Fruit fly (Drosophila melanogaster) whole organism, embryonic: ENCODE results near the gene CG1532.
A peak's percentile ranks its signal among the peaks of the same experiment; 100 is the strongest.

Experiments used
- ATbp ChIP-seq: fragments of 200-800 bp; sonication (Bioruptor generic); optimal IDR thresholded peaks from 2 replicates; lab custom pipeline; 2017; ENCODE audit warnings: missing biosample characterization, mild to moderate bottlenecking, missing genetic modification characterization, missing genetic modification reagents
- Atf3 ChIP-seq: fragments of 200-800 bp; sonication (Bioruptor generic); optimal IDR thresholded peaks from 3 replicates; lab custom pipeline; 2016; ENCODE audit warnings: missing biosample characterization, missing genetic modification characterization
- CG10267 ChIP-seq: fragments of 200-800 bp; sonication (Bioruptor generic); optimal IDR thresholded peaks from 2 replicates; lab custom pipeline; 2018; ENCODE audit warnings: missing biosample characterization, mild to moderate bottlenecking, missing genetic modification characterization, moderate library complexity
- CG13424 ChIP-seq: fragments of 200-800 bp; sonication (Bioruptor generic); optimal IDR thresholded peaks from 2 replicates; lab custom pipeline; 2019; ENCODE audit warnings: missing biosample characterization, mild to moderate bottlenecking, missing genetic modification characterization, moderate library complexity
- CG13894 ChIP-seq: fragments of 200-800 bp; sonication (Bioruptor generic); optimal IDR thresholded peaks from 3 replicates; lab custom pipeline; 2018; ENCODE audit warnings: missing biosample characterization, mild to moderate bottlenecking, missing genetic modification characterization, moderate library complexity
- CG14050 ChIP-seq: fragments of 200-800 bp; sonication (Bioruptor generic); IDR thresholded peaks from 3 replicates; pipeline ENCODE4 v1.3.6; 2022; ENCODE audit warnings: missing biosample characterization, missing genetic modification characterization
- CG14710 ChIP-seq: fragments of 200-800 bp; sonication (Bioruptor generic); optimal IDR thresholded peaks from 3 replicates; lab custom pipeline; 2019; ENCODE audit warnings: missing biosample characterization, mild to moderate bottlenecking, missing genetic modification characterization, moderate library complexity
- CG14860 ChIP-seq: fragments of 200-800 bp; sonication (Bioruptor generic); IDR thresholded peaks from 3 replicates; pipeline ENCODE4 v1.3.6; 2022; ENCODE audit warnings: missing biosample characterization, missing genetic modification characterization; ENCODE audit not compliant: partially characterized antibody
- CG15696 ChIP-seq: fragments of 200-800 bp; sonication (Bioruptor generic); optimal IDR thresholded peaks from 2 replicates; lab custom pipeline; 2019; ENCODE audit warnings: missing biosample characterization, mild to moderate bottlenecking, missing genetic modification characterization, moderate library complexity
- CG17328 ChIP-seq: fragments of 200-800 bp; sonication (Bioruptor generic); IDR thresholded peaks from 2 replicates; pipeline ENCODE4 v1.3.6; 2022; ENCODE audit warnings: missing biosample characterization, missing genetic modification characterization
- CG18262 ChIP-seq: fragments of 200-800 bp; optimal IDR thresholded peaks from 3 replicates; lab custom pipeline; 2019; ENCODE audit warnings: missing biosample characterization, mild to moderate bottlenecking, missing genetic modification characterization, moderate library complexity
- CG1832 ChIP-seq: fragments of 200-800 bp; sonication (Bioruptor generic); optimal IDR thresholded peaks from 2 replicates; lab custom pipeline; 2017; ENCODE audit warnings: missing biosample characterization, mild to moderate bottlenecking, missing genetic modification characterization, inconsistent platforms
- CG3838 ChIP-seq: fragments of 200-800 bp; sonication (Bioruptor generic); optimal IDR thresholded peaks from 3 replicates; lab custom pipeline; 2016; ENCODE audit warnings: missing biosample characterization, missing genetic modification characterization
- CG6813 ChIP-seq: fragments of 200-800 bp; sonication (Bioruptor generic); optimal IDR thresholded peaks from 2 replicates; lab custom pipeline; 2017; ENCODE audit warnings: missing biosample characterization, missing genetic modification characterization, mild to moderate bottlenecking, moderate library complexity, missing genetic modification reagents
- CG7963 ChIP-seq: fragments of 200-800 bp; sonication (Bioruptor generic); IDR thresholded peaks from 3 replicates; pipeline ENCODE4 v1.3.6; 2022; ENCODE audit warnings: missing biosample characterization, missing genetic modification characterization; ENCODE audit not compliant: partially characterized antibody
- CG8359 ChIP-seq: fragments of 200-800 bp; sonication (Bioruptor generic); optimal IDR thresholded peaks from 2 replicates; lab custom pipeline; 2017; ENCODE audit warnings: missing biosample characterization, mild to moderate bottlenecking, missing genetic modification characterization, borderline replicate concordance
- CG9609 ChIP-seq: fragments of 200-800 bp; sonication (Bioruptor generic); optimal IDR thresholded peaks from 3 replicates; lab custom pipeline; 2016; ENCODE audit warnings: missing biosample characterization, missing genetic modification characterization
- CoRest ChIP-seq: fragments of 200-800 bp; sonication (Bioruptor generic); optimal IDR thresholded peaks from 3 replicates; lab custom pipeline; 2018; ENCODE audit warnings: missing biosample characterization, mild to moderate bottlenecking, missing genetic modification characterization, moderate library complexity
- Dbx ChIP-seq: fragments of 200-800 bp; sonication (Bioruptor generic); IDR thresholded peaks from 3 replicates; pipeline ENCODE4 v1.3.6; 2022; ENCODE audit warnings: missing biosample characterization, missing genetic modification characterization
- Deaf1 ChIP-seq: fragments of 200-800 bp; optimal IDR thresholded peaks from 3 replicates; lab custom pipeline; 2019; ENCODE audit warnings: missing biosample characterization, mild to moderate bottlenecking, missing genetic modification characterization, moderate library complexity
- ERR ChIP-seq: fragments of 200-800 bp; sonication (Bioruptor generic); optimal IDR thresholded peaks from 2 replicates; lab custom pipeline; 2016; ENCODE audit warnings: missing biosample characterization, missing genetic modification characterization
- GATAe ChIP-seq: fragments of 200-800 bp; sonication (Bioruptor generic); conservative IDR thresholded peaks from 2 replicates; pipeline ENCODE4 v1.3.6; 2022; ENCODE audit warnings: missing biosample characterization, missing genetic modification characterization
- Gug ChIP-seq: fragments of 200-800 bp; sonication (Bioruptor generic); IDR thresholded peaks from 4 replicates; pipeline ENCODE4 v1.3.6; 2022; ENCODE audit warnings: missing biosample characterization, missing genetic modification characterization
- Hey ChIP-seq: fragments of 200-800 bp; sonication (Bioruptor generic); optimal IDR thresholded peaks from 3 replicates; lab custom pipeline; 2018; ENCODE audit warnings: missing biosample characterization, mild to moderate bottlenecking, missing genetic modification characterization
- Hr51 ChIP-seq, 2 experiments: fragments of 200-800 bp; sonication (Bioruptor generic); optimal IDR thresholded peaks; 2 replicates in 1 of 2; 3 replicates in 1 of 2; lab custom pipeline; 2016 to 2018; ENCODE audit warnings: missing biosample characterization in 2 of 2, missing genetic modification characterization in 2 of 2, mild to moderate bottlenecking in 1 of 2, moderate library complexity in 1 of 2
- MTF-1 ChIP-seq: fragments of 200-800 bp; sonication (Bioruptor generic); optimal IDR thresholded peaks from 2 replicates; lab custom pipeline; 2018; ENCODE audit warnings: missing biosample characterization, mild to moderate bottlenecking, missing genetic modification characterization, borderline replicate concordance
- Med ChIP-seq: fragments of 200-800 bp; sonication (Bioruptor generic); peaks from one replicate; lab custom pipeline; 2016; ENCODE audit warnings: missing biosample characterization, missing genetic modification characterization, mild to moderate bottlenecking, inconsistent platforms, moderate library complexity
- Neu2 ChIP-seq: fragments of 200-800 bp; sonication (Bioruptor generic); optimal IDR thresholded peaks from 3 replicates; lab custom pipeline; 2016; ENCODE audit warnings: missing biosample characterization, missing genetic modification characterization, borderline replicate concordance
- Ravus ChIP-seq: fragments of 200-800 bp; sonication (Bioruptor generic); IDR thresholded peaks from 2 replicates; pipeline ENCODE4 v1.3.6; 2022; ENCODE audit warnings: missing biosample characterization, missing genetic modification characterization
- Sox100B ChIP-seq: fragments of 200-800 bp; sonication (Bioruptor generic); optimal IDR thresholded peaks from 3 replicates; lab custom pipeline; 2018; ENCODE audit warnings: missing biosample characterization, mild to moderate bottlenecking, missing genetic modification characterization
- bowl ChIP-seq: fragments of 200-800 bp; sonication (Bioruptor generic); IDR thresholded peaks from 2 replicates; pipeline ENCODE4 v1.3.6; 2022; ENCODE audit warnings: missing biosample characterization, missing genetic modification characterization
- crc ChIP-seq: fragments of 200-800 bp; sonication (Bioruptor generic); optimal IDR thresholded peaks from 2 replicates; lab custom pipeline; 2016; ENCODE audit warnings: missing biosample characterization, missing genetic modification characterization
- dmrt11E ChIP-seq: fragments of 200-800 bp; sonication (Bioruptor generic); optimal IDR thresholded peaks from 3 replicates; lab custom pipeline; 2018; ENCODE audit warnings: missing biosample characterization, mild to moderate bottlenecking, missing genetic modification characterization, moderate library complexity
- exex ChIP-seq: fragments of 200-800 bp; sonication (Bioruptor generic); optimal IDR thresholded peaks from 4 replicates; lab custom pipeline; 2018; ENCODE audit warnings: missing biosample characterization, mild to moderate bottlenecking, missing genetic modification characterization, moderate library complexity
- gem ChIP-seq: fragments of 200-800 bp; sonication (Bioruptor generic); optimal IDR thresholded peaks from 2 replicates; lab custom pipeline; 2019; ENCODE audit warnings: missing biosample characterization, mild to moderate bottlenecking, missing genetic modification characterization, moderate library complexity
- hkb ChIP-seq, 2 experiments: fragments of 200-800 bp in 1 of 2; fragments of >200 bp in 1 of 2; sonication (Bioruptor generic) in 1 of 2; IDR thresholded peaks in 1 of 2; optimal IDR thresholded peaks in 1 of 2; 2 replicates each; pipeline versions ENCODE4 v1.3.6 to Lab custom; 2017 to 2022; ENCODE audit warnings: missing biosample characterization in 1 of 2, missing genetic modification characterization in 1 of 2
- lola ChIP-seq, 3 experiments: fragments of >200 bp in 2 of 3; fragments of 200-800 bp in 1 of 3; sonication (Bioruptor generic) in 1 of 3; optimal IDR thresholded peaks; 2 replicates each; lab custom pipeline; 2017 to 2019; ENCODE audit warnings: missing biosample characterization in 3 of 3, missing genetic modification characterization in 3 of 3, mild to moderate bottlenecking in 1 of 3, moderate library complexity in 1 of 3
- mirr ChIP-seq: fragments of 200-800 bp; sonication (Bioruptor generic); optimal IDR thresholded peaks from 3 replicates; lab custom pipeline; 2018; ENCODE audit warnings: missing biosample characterization, mild to moderate bottlenecking, missing genetic modification characterization
- nmo ChIP-seq: fragments of 200-800 bp; sonication (Bioruptor generic); optimal IDR thresholded peaks from 2 replicates; lab custom pipeline; 2018; ENCODE audit warnings: missing biosample characterization, mild to moderate bottlenecking, missing genetic modification characterization, moderate library complexity
- pfk ChIP-seq: fragments of 200-800 bp; sonication (Bioruptor generic); optimal IDR thresholded peaks from 2 replicates; lab custom pipeline; 2018; ENCODE audit warnings: missing biosample characterization, mild to moderate bottlenecking, missing genetic modification characterization, moderate library complexity
- row ChIP-seq: fragments of 200-800 bp; sonication (Bioruptor generic); IDR thresholded peaks from 3 replicates; pipeline ENCODE4 v1.3.6; 2022; ENCODE audit warnings: missing biosample characterization, missing genetic modification characterization
- run ChIP-seq: fragments of 200-800 bp; sonication (Bioruptor generic); optimal IDR thresholded peaks from 3 replicates; lab custom pipeline; 2018; ENCODE audit warnings: missing biosample characterization, mild to moderate bottlenecking, missing genetic modification characterization
- scrt ChIP-seq: fragments of 200-800 bp; sonication (Bioruptor generic); optimal IDR thresholded peaks from 2 replicates; lab custom pipeline; 2018; ENCODE audit warnings: missing biosample characterization, mild to moderate bottlenecking, missing genetic modification characterization, moderate library complexity
- sens ChIP-seq: fragments of 200-800 bp; sonication (Bioruptor generic); peaks from one replicate; lab custom pipeline; 2016; ENCODE audit warnings: missing biosample characterization, missing genetic modification characterization
- sens-2 ChIP-seq: fragments of 200-800 bp; sonication (Bioruptor generic); IDR thresholded peaks from 2 replicates; pipeline ENCODE4 v1.3.6; 2022; ENCODE audit warnings: missing biosample characterization, missing genetic modification characterization
- zfh2 ChIP-seq: fragments of 200-800 bp; sonication (Bioruptor generic); optimal IDR thresholded peaks from 2 replicates; lab custom pipeline; 2016; ENCODE audit warnings: missing biosample characterization, missing genetic modification characterization

CG1532 gene

DNA sequence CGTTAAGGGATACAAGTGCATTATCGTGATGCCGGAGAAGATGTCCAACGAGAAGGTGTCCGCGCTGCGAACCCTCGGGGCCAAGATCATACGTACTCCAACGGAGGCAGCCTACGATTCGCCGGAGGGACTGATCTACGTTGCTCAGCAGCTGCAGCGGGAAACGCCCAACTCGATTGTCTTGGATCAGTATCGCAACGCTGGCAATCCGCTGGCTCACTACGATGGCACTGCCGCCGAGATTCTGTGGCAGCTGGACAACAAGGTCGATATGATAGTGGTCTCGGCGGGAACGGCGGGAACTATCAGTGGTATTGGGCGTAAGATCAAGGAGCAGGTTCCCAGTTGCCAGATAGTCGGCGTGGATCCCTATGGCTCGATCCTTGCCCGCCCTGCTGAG lies 19.6 kb upstream of the CG1532 start:
- TF ChIP-seq scrt (GFP tag; lab: Kevin White, UChicago), result no peak
- no peak for TF ChIP-seq CG14050 (GFP tag; lab: Robert Waterston, UW)
- no peak for TF ChIP-seq Dbx (GFP tag; lab: Robert Waterston, UW)
- TF ChIP-seq bowl (GFP tag; lab: Robert Waterston, UW), result no peak

DNA sequence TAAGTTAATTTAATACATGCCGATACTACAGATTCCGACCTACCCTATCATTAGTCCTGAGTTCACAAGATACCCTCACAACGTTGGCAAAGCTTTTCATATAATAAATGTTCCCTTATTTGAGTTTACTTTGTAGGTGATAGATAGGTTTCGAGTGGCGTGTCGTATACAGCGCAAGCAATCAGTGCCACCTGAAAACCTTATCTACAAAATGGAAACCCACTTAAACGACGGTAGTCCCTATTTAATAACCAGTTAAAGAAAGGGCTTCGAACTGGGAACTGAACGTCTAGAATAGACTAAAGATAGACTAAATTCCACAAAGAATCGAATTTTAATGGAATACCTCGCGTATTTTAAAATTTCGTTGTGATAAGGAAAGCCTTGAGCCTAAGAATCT lies 18.0 kb upstream of the CG1532 start:
- TF ChIP-seq CG8359 (GFP tag; lab: Kevin White, UChicago) (no peak), exex (tag; lab: Kevin White, UChicago) (peak; percentile 71), CG9609 (GFP tag; lab: Kevin White, UChicago) (no peak), sens (GFP tag; lab: Kevin White, UChicago) (peak; percentile 38), Atf3 (GFP tag; lab: Kevin White, UChicago) (no peak), Gug (GFP tag; lab: Robert Waterston, UW) (no peak), CG1832 (no peak), sens-2 (GFP tag; lab: Robert Waterston, UW) (peak; percentile 63), pfk (no peak), Hey (tag; lab: Kevin White, UChicago) (peak; percentile 45), GATAe (GFP tag; lab: Robert Waterston, UW) (0 out of 2 replicates have a peak, but pooled peaks have one; percentile 11), CG3838 (GFP tag; lab: Kevin White, UChicago) (no peak), CG14860 (GFP tag; lab: Robert Waterston, UW) (no peak), mirr (peak; percentile 26), Neu2 (GFP tag; lab: Kevin White, UChicago) (no peak), row (GFP tag; lab: Robert Waterston, UW) (peak; percentile 30; the same call in 2 of the 3 replicates)

DNA sequence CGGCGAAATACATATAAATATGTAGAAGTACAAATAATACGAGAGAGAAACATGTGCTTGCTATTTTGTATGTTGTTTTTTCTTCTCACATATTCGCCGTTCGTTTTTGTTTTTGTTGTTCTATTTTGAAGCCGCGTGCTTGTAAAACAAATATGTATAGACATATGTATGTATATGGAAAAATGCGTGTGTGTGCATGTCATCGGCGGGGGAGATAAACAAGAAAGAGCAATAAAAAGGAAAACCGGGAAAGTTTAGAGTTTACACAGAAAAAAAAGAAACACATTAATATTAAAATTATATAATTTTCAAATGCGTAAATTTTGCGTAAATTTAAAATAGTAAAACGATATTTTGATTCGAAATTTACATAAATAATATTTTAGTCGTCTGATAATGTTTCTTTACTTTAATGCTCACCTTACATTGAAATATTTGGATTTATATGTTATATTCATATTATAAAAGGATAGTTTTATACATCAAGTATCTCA lies 17.3 kb upstream of the CG1532 start:
- no peak for TF ChIP-seq CG7963
- peak; percentile 25 for TF ChIP-seq ATbp (GFP tag; lab: Kevin White, UChicago)
- TF ChIP-seq gem (tag; lab: Kevin White, UChicago), result peak; percentile 58
- TF ChIP-seq Hr51 (GFP tag; optimal IDR thresholded peaks at IDR 0.05; lab: Kevin White, UChicago), result peak in 1 of 2 experiments; percentile 16
- no peak for TF ChIP-seq zfh2 (GFP tag; lab: Kevin White, UChicago)
- TF ChIP-seq CG13894 (tag; lab: Kevin White, UChicago), result peak; percentile 11
- peak; percentile 76 for TF ChIP-seq CG18262 (tag; lab: Kevin White, UChicago)
- TF ChIP-seq crc, result no peak
- peak; percentile 6 for TF ChIP-seq CG6813
- no peak for TF ChIP-seq ERR (GFP tag; lab: Kevin White, UChicago)
- peak; percentile 39; the same call in 1 of the 2 replicates for TF ChIP-seq CG17328 (GFP tag; lab: Robert Waterston, UW)
- peak; percentile 7 for TF ChIP-seq MTF-1
- peak; percentile 17 for TF ChIP-seq CoRest (tag; lab: Kevin White, UChicago)
- no peak for TF ChIP-seq hkb (optimal IDR thresholded peaks at IDR 0.05; lab: Kevin White, UChicago)
- TF ChIP-seq hkb (GFP tag; IDR thresholded peaks at IDR 0.05; lab: Robert Waterston, UW), result no peak
- peak in 1 of 3 experiments; percentile 8 for TF ChIP-seq lola (GFP tag; optimal IDR thresholded peaks at IDR 0.05; lab: Kevin White, UChicago)
- TF ChIP-seq CG14710 (tag; lab: Kevin White, UChicago), result peak; percentile 55
- TF ChIP-seq Sox100B (GFP tag; lab: Kevin White, UChicago), result peak; percentile 35
- peak; percentile 39 for TF ChIP-seq CG15696 (tag; lab: Kevin White, UChicago)
- TF ChIP-seq CG13424 (tag; lab: Kevin White, UChicago), result peak; percentile 31
- peak; percentile 72 for TF ChIP-seq Deaf1 (tag; lab: Kevin White, UChicago)
- TF ChIP-seq dmrt11E (tag; lab: Kevin White, UChicago), result peak; percentile 40
- no peak for TF ChIP-seq Ravus
- TF ChIP-seq CG10267 (tag; lab: Kevin White, UChicago), result peak; percentile 39
- peak; percentile 50 for TF ChIP-seq Med (GFP tag; lab: Kevin White, UChicago)
- no peak for TF ChIP-seq run
- peak; percentile 12 for TF ChIP-seq nmo (GFP tag; lab: Kevin White, UChicago)
